Worm (Caenorhabditis elegans) whole organism, early embryonic: ENCODE data around the gene T26C12.2.

Experiments
- B0310.2 ChIP-seq: sonication (generic microtip); optimal IDR thresholded peaks from 2 replicates; lab custom pipeline; 2016; ENCODE audit warnings: mild to moderate bottlenecking, missing genetic modification characterization, missing compliant biosample characterization
- F13C5.2 ChIP-seq: sonication (generic microtip); optimal IDR thresholded peaks from 2 replicates; lab custom pipeline; 2017; ENCODE audit warnings: mild to moderate bottlenecking, missing genetic modification characterization, inconsistent platforms, missing compliant biosample characterization
- ama-1 ChIP-seq: fragments of 150-350 bp; optimal IDR thresholded peaks from 2 replicates; lab custom pipeline; 2014
- ets-7 ChIP-seq: sonication (generic microtip); optimal IDR thresholded peaks from 2 replicates; lab custom pipeline; 2016; ENCODE audit warnings: missing genotype, missing genetic modification characterization, missing compliant biosample characterization
- hmbx-1 ChIP-seq: sonication (generic microtip); optimal IDR thresholded peaks from 2 replicates; lab custom pipeline; 2016; ENCODE audit warnings: mild to moderate bottlenecking, missing genetic modification characterization, missing compliant biosample characterization
- hnd-1 ChIP-seq: sonication (generic microtip); optimal IDR thresholded peaks from 2 replicates; lab custom pipeline; 2016; ENCODE audit warnings: missing genetic modification characterization, missing compliant biosample characterization
- scrt-1 ChIP-seq: fragments of 200-800 bp; sonication (Bioruptor generic); IDR thresholded peaks from 2 replicates; pipeline ENCODE4 v1.3.6; 2022; ENCODE audit warnings: missing genetic modification characterization, missing compliant biosample characterization
- sea-1 ChIP-seq: fragments of 200-800 bp; sonication (Bioruptor generic); conservative IDR thresholded peaks from 2 replicates; pipeline ENCODE4 v1.3.6; 2022; ENCODE audit warnings: missing genetic modification characterization, missing compliant biosample characterization
- tbx-37 ChIP-seq: fragments of 200-800 bp; sonication (Bioruptor generic); conservative IDR thresholded peaks from 2 replicates; pipeline ENCODE4 v1.3.6; 2022; ENCODE audit warnings: missing genetic modification reagents, missing genetic modification characterization, missing compliant biosample characterization
- tra-4 ChIP-seq: sonication (generic microtip); optimal IDR thresholded peaks from 2 replicates; lab custom pipeline; 2017; ENCODE audit warnings: missing genetic modification characterization, missing compliant biosample characterization

ce11 chrIV:3221158-3221557 is 44.4 kb downstream of the T26C12.2 start:
- TF ChIP-seq scrt-1 (GFP tag; lab: Robert Waterston, UW) (no peak), hnd-1 (tag; lab: Kevin White, UChicago) (no peak), ama-1 (no peak), tra-4 (no peak), hmbx-1 (no peak), ets-7 (tag; lab: Kevin White, UChicago) (no peak), B0310.2 (tag; lab: Kevin White, UChicago) (no peak), sea-1 (GFP tag; lab: Robert Waterston, UW) (no peak), F13C5.2 (tag; lab: Kevin White, UChicago) (no peak), tbx-37 (GFP tag; lab: Robert Waterston, UW) (no peak)
